Fruit fly (Drosophila melanogaster): ENCODE results near the gene SmE.

DNA sequence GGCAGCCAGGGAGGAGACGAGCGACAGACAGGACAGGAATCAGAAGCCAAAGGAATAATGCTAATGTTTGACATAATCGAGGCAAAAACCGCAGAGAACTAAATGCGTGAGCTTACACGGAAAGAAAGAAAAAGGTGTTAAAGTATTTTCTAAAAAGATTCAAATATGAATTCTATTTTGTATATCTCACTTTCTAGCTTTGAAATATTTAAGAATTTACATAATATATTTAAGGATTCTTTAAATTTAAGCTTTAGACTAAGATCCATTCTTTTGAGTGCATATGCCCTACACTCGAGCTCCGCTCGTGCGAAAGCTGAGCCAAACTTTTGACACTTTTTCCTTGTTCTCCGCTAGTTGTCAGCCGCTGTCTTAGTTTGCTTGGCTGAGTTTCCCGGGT, 46.0 kb upstream of the SmE start:
- TF ChIP-seq kay (GFP tag; ENCODE audit: borderline replicate concordance), result no peak
- no peak for TF ChIP-seq CG12768 (GFP tag; optimal IDR thresholded peaks at IDR 0.05)
- no peak for TF ChIP-seq pad (GFP tag; optimal IDR thresholded peaks at IDR 0.05)
- no peak for TF ChIP-seq bab1 (GFP tag; optimal IDR thresholded peaks at IDR 0.05)
- TF ChIP-seq CG7101 (tag; optimal IDR thresholded peaks at IDR 0.05), result no peak
